Worm (Caenorhabditis elegans) whole organism, early embryonic: ENCODE data around the gene kvs-1.

ENCODE experiments used
- B0310.2 ChIP-seq: sonication (generic microtip); optimal IDR thresholded peaks from 2 replicates; lab custom pipeline; 2016; ENCODE audit warnings: mild to moderate bottlenecking, missing genetic modification characterization, missing compliant biosample characterization
- F13C5.2 ChIP-seq: sonication (generic microtip); optimal IDR thresholded peaks from 2 replicates; lab custom pipeline; 2017; ENCODE audit warnings: mild to moderate bottlenecking, missing genetic modification characterization, inconsistent platforms, missing compliant biosample characterization
- aly-1 ChIP-seq: sonication (generic microtip); optimal IDR thresholded peaks from 2 replicates; lab custom pipeline; 2016; ENCODE audit warnings: missing genetic modification characterization, missing compliant biosample characterization
- ama-1 ChIP-seq: fragments of 150-350 bp; optimal IDR thresholded peaks from 2 replicates; lab custom pipeline; 2014
- ceh-13 ChIP-seq: fragments of 200-800 bp; sonication (Bioruptor generic); optimal IDR thresholded peaks from 2 replicates; lab custom pipeline; 2018; ENCODE audit warnings: mild to moderate bottlenecking, missing genetic modification characterization, missing compliant biosample characterization
- ceh-36 ChIP-seq: sonication (generic microtip); optimal IDR thresholded peaks from 2 replicates; lab custom pipeline; 2016; ENCODE audit warnings: missing genetic modification characterization, inconsistent platforms, missing compliant biosample characterization
- ets-7 ChIP-seq: sonication (generic microtip); optimal IDR thresholded peaks from 2 replicates; lab custom pipeline; 2016; ENCODE audit warnings: missing genotype, missing genetic modification characterization, missing compliant biosample characterization
- flt-1 ChIP-seq: fragments of 200-800 bp; sonication (Bioruptor generic); IDR thresholded peaks from 2 replicates; pipeline ENCODE4 v1.3.6; 2022; ENCODE audit warnings: missing genetic modification characterization, missing compliant biosample characterization
- hmbx-1 ChIP-seq: sonication (generic microtip); optimal IDR thresholded peaks from 2 replicates; lab custom pipeline; 2016; ENCODE audit warnings: mild to moderate bottlenecking, missing genetic modification characterization, missing compliant biosample characterization
- hmg-4 ChIP-seq: fragments of 200-800 bp; sonication (Bioruptor generic); optimal IDR thresholded peaks from 2 replicates; lab custom pipeline; 2018; ENCODE audit warnings: mild to moderate bottlenecking, missing genetic modification characterization, missing compliant biosample characterization
- hnd-1 ChIP-seq: sonication (generic microtip); optimal IDR thresholded peaks from 2 replicates; lab custom pipeline; 2016; ENCODE audit warnings: missing genetic modification characterization, missing compliant biosample characterization
- pes-1 ChIP-seq: fragments of 200-800 bp; sonication (Bioruptor generic); IDR thresholded peaks from 2 replicates; pipeline ENCODE4 v1.3.6; 2022; ENCODE audit warnings: missing genetic modification reagents, missing genetic modification characterization, missing compliant biosample characterization
- scrt-1 ChIP-seq: fragments of 200-800 bp; sonication (Bioruptor generic); IDR thresholded peaks from 2 replicates; pipeline ENCODE4 v1.3.6; 2022; ENCODE audit warnings: missing genetic modification characterization, missing compliant biosample characterization
- sea-1 ChIP-seq: fragments of 200-800 bp; sonication (Bioruptor generic); conservative IDR thresholded peaks from 2 replicates; pipeline ENCODE4 v1.3.6; 2022; ENCODE audit warnings: missing genetic modification characterization, missing compliant biosample characterization
- tbx-11 ChIP-seq: fragments of 200-800 bp; sonication (Bioruptor generic); IDR thresholded peaks from 2 replicates; pipeline ENCODE4 v1.3.6; 2022; ENCODE audit warnings: missing genetic modification characterization, missing compliant biosample characterization
- tbx-37 ChIP-seq: fragments of 200-800 bp; sonication (Bioruptor generic); conservative IDR thresholded peaks from 2 replicates; pipeline ENCODE4 v1.3.6; 2022; ENCODE audit warnings: missing genetic modification reagents, missing genetic modification characterization, missing compliant biosample characterization
- tra-4 ChIP-seq: sonication (generic microtip); optimal IDR thresholded peaks from 2 replicates; lab custom pipeline; 2017; ENCODE audit warnings: missing genetic modification characterization, missing compliant biosample characterization

Gene kvs-1

DNA sequence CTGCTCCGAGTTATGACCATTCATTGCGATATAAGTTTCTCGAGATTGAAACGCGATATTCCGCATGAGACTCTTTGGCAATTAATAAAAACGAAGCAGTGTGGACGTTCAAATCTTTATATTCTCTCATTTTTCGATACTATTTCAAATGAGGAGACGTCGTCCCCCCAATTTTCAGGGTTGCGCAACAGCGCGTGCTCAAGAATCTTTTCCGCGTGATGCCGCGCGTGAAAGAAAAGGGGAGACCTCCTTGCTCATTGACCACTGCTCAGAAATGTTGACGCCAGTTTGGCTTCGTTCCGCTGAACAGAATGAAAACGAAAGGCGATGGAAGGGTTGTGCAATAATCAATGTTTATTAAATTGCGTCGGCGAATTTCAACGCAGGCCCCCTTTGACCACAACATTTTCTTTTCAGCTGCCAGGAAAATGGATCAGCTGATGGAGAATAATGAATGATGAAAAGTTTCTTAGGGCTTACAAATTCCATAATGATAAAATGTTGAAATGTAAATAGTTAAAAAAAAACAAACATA is 51.4 kb downstream of the kvs-1 start:
- TF ChIP-seq aly-1 (tag; lab: Kevin White, UChicago) = no peak
- peak; percentile 25 for TF ChIP-seq hmg-4 (GFP tag; lab: Kevin White, UChicago)

DNA sequence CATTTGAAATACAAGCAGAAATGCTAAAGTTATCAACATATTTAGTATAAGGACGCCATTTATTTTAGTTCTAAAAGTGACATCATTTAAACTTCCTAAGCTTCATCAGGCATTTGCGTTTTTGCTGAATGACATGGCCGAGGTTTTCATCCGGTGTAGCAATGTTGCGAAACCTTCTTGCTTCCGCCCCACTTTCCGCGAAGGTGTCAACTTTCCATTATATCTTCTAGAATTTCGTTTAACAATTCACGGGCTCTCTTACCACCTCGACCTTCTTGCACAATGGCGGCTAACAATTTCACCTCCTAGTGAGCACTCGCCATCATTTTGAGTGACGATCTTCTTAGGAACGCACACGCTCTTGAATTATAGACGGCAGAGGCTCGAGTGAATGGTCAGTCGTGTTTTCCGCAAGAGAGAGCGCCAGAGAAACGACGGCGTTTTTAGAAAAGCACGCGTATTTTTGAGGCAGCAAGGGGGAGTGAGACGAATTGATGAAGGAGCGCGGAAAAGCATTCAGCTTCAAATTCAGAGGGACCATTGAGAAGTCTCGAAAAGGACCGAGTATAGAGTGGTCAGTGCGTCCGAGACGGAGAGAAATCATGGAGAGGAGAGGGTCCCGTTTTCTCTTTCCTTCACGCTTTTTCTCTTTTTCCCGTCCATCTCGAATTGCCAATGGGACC is 53.1 kb downstream of the kvs-1 start:
- TF ChIP-seq hmg-4 (GFP tag; lab: Kevin White, UChicago) = peak; percentile 8
- TF ChIP-seq scrt-1 (GFP tag; lab: Robert Waterston, UW) = no peak

ce11 chrX:7652308-7652707 is 54.6 kb downstream of the kvs-1 start:
- TF ChIP-seq hmbx-1 (tag; lab: Kevin White, UChicago) = no peak
- no peak for TF ChIP-seq scrt-1 (GFP tag; lab: Robert Waterston, UW)
- no peak for TF ChIP-seq tbx-37 (GFP tag; lab: Robert Waterston, UW)
- TF ChIP-seq ceh-13 = no peak
- TF ChIP-seq hmg-4 (GFP tag; lab: Kevin White, UChicago) = no peak
- TF ChIP-seq pes-1 (GFP tag; lab: Robert Waterston, UW) = no peak
- TF ChIP-seq flt-1 = no peak
- no peak for TF ChIP-seq B0310.2 (tag; lab: Kevin White, UChicago)
- TF ChIP-seq tbx-11 = no peak
- TF ChIP-seq aly-1 (tag; lab: Kevin White, UChicago) = no peak
- TF ChIP-seq hnd-1 (tag; lab: Kevin White, UChicago) = no peak
- TF ChIP-seq tra-4 (tag; lab: Kevin White, UChicago) = no peak
- TF ChIP-seq sea-1 (GFP tag; lab: Robert Waterston, UW) = no peak
- no peak for TF ChIP-seq ets-7 (tag; lab: Kevin White, UChicago)
- TF ChIP-seq ama-1 (lab: Kevin White, UChicago) = no peak
- no peak for TF ChIP-seq F13C5.2 (tag; lab: Kevin White, UChicago)
- TF ChIP-seq ceh-36 (tag; lab: Kevin White, UChicago) = no peak

ce11 chrX:7651219-7651958 is 55.5 kb downstream of the kvs-1 start:
- TF ChIP-seq sea-1 (GFP tag; lab: Robert Waterston, UW) = no peak
- 0 out of 2 replicates have a peak, but pooled peaks have one; percentile 15 for TF ChIP-seq tbx-37 (GFP tag; lab: Robert Waterston, UW)
- TF ChIP-seq scrt-1 (GFP tag; lab: Robert Waterston, UW) = no peak
- TF ChIP-seq ceh-13 = no peak
- TF ChIP-seq ets-7 (tag; lab: Kevin White, UChicago) = no peak
- TF ChIP-seq F13C5.2 (tag; lab: Kevin White, UChicago) = no peak
- TF ChIP-seq B0310.2 (tag; lab: Kevin White, UChicago) = no peak
- no peak for TF ChIP-seq tbx-11
- peak; percentile 49 for TF ChIP-seq aly-1 (tag; lab: Kevin White, UChicago)
- no peak for TF ChIP-seq flt-1
- peak; percentile 64 for TF ChIP-seq hmg-4 (GFP tag; lab: Kevin White, UChicago)
- no peak for TF ChIP-seq hnd-1 (tag; lab: Kevin White, UChicago)
- TF ChIP-seq pes-1 (GFP tag; lab: Robert Waterston, UW) = no peak
- TF ChIP-seq hmbx-1 (tag; lab: Kevin White, UChicago) = no peak
- TF ChIP-seq tra-4 (tag; lab: Kevin White, UChicago) = no peak
- no peak for TF ChIP-seq ama-1 (lab: Kevin White, UChicago)

- TF ChIP-seq ets-7 (tag; lab: Kevin White, UChicago) (no peak), B0310.2 (tag; lab: Kevin White, UChicago) (no peak), F13C5.2 (tag; lab: Kevin White, UChicago) (no peak), sea-1 (GFP tag; lab: Robert Waterston, UW) (no peak), aly-1 (tag; lab: Kevin White, UChicago) (no peak), ceh-13 (no peak), hmg-4 (GFP tag; lab: Kevin White, UChicago) (no peak), scrt-1 (GFP tag; lab: Robert Waterston, UW) (no peak), hnd-1 (tag; lab: Kevin White, UChicago) (no peak), tra-4 (tag; lab: Kevin White, UChicago) (no peak), tbx-37 (GFP tag; lab: Robert Waterston, UW) (no peak), flt-1 (no peak)
Observed at ce11 chrX:7645313-7645712, 61.6 kb downstream of the kvs-1 start, which contains the start of gene F26A10.2. Gene F26A10.2 (minus strand): TSS chrX:7645413.

- TF ChIP-seq sea-1 (GFP tag; lab: Robert Waterston, UW) = no peak
- TF ChIP-seq B0310.2 (tag; lab: Kevin White, UChicago) = no peak
- no peak for TF ChIP-seq scrt-1 (GFP tag; lab: Robert Waterston, UW)
- TF ChIP-seq ama-1 (lab: Kevin White, UChicago) = no peak
- TF ChIP-seq flt-1 = no peak
- no peak for TF ChIP-seq aly-1 (tag; lab: Kevin White, UChicago)
- TF ChIP-seq hmg-4 (GFP tag; lab: Kevin White, UChicago) = no peak
- TF ChIP-seq hmbx-1 (tag; lab: Kevin White, UChicago) = no peak
- no peak for TF ChIP-seq ets-7 (tag; lab: Kevin White, UChicago)
- no peak for TF ChIP-seq ceh-13
- TF ChIP-seq hnd-1 (tag; lab: Kevin White, UChicago) = no peak
- no peak for TF ChIP-seq tra-4 (tag; lab: Kevin White, UChicago)
- TF ChIP-seq F13C5.2 (tag; lab: Kevin White, UChicago) = no peak
- no peak for TF ChIP-seq pes-1 (GFP tag; lab: Robert Waterston, UW)
- TF ChIP-seq tbx-11 = no peak
- no peak for TF ChIP-seq tbx-37 (GFP tag; lab: Robert Waterston, UW)
- no peak for TF ChIP-seq ceh-36 (tag; lab: Kevin White, UChicago)
Observed at ce11 chrX:7640811-7641210, 66.1 kb downstream of the kvs-1 start.
